Fruit fly (Drosophila melanogaster) S2 (cell line): Measurements from ENCODE around the gene CG15019.

Experiments used
- CG8478 ChIP-seq: fragments of >200 bp; optimal IDR thresholded peaks from 2 replicates; lab custom pipeline; 2018
- CTCF ChIP-seq, 2 experiments: fragments of >200 bp; optimal IDR thresholded peaks; 2 replicates each; lab custom pipeline; 2018

The CG15019 gene

DNA sequence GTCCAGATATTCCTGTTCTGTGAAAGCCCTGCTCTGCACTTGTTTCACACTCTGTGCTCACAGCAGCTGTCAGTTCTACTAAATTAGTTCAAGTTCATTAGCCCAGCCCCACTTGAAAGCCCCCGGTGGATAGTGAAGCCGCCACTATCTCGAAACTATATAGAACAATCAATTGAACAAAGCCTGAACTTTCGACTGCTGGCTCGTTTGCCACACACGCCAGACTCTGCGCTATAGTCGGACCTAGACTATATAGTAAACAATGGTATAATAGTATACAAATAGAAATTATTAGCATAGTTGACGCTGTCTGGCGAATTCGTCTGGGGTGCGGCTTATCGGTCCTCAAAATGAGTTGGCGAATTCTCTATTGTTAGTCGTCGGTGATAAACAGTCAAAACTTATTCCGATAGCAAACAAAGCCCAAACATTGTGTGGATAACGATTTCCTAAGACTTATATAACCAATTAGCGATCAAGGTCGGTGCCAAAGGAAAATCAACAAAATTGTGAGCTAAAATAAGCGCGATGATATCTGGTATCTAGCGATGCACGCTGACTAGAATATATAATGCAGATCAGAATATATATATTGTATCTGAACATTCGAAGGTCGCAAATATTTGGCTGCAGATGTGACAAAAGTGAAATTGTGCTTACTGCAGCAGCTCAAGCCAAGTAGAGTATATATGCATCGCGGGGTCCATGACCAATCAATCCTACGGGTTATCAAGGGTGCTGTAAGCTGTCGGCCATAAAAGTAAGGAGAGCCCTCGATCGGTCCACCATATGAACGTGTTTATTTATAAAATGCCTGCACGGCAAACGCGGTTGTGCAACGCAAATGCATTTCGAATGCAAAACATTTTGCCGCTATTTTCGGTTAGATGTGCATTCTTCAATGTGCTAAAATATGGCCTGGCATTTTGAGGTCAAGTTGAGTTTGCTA is 9.7 kb upstream of the CG15019 start:
- TF ChIP-seq CTCF (optimal IDR thresholded peaks at IDR 0.05; lab: Kevin White, UChicago) (no peak), CG8478 (no peak)

DNA sequence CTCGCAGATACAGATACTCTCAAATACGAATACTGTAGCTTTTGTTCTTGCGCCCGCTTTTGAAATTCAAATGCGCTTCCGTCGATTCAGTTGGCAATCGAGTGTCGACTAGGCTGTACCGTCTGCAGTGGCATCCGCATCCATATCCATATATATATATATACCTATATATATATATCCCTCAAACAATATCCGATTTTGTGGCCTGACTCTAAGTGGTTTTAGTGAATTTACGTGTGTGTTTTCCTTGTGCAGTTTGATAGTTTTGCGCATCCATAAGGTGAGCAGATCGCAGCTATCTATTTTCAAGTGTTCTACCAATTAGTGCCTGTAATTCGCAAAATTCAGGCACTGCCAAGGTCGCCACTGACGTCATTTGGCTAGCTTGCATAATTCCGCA is 8.7 kb upstream of the CG15019 start:
- TF ChIP-seq CG8478 (no peak), CTCF (optimal IDR thresholded peaks at IDR 0.05; lab: Kevin White, UChicago) (no peak)

DNA sequence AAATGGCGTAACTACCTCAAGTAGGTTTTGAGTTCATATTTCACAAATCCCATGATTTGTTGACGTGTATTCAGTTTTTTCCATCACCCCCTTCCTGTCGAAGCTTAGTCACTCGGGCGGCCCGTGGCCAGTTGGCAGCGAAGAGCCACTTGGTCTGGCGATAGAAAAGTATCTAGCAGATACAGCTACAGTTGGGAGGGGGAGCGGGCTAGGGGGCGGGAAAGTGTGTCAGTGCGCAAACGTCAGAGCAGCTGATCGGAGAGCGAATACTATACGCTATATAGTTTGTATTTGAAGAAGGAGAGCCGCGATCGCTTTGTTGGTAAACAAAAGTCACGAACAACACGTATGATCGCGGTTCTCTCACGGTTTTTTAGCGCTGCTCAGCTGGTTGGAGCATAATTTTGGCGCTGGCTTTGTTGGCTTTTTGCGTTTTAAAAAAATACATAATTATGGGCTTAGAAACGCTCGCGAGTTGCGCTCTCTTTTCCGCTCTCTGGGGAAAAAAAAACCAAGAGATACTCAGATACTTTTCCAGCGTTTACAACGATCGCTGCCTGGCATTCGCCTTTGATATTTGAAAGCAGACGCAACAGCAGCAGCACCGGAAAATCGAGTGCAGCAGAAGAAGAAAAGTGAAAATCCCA is 8.1 kb upstream of the CG15019 start:
- TF ChIP-seq CG8478 (no peak), CTCF (optimal IDR thresholded peaks at IDR 0.05; lab: Kevin White, UChicago) (no peak)

DNA sequence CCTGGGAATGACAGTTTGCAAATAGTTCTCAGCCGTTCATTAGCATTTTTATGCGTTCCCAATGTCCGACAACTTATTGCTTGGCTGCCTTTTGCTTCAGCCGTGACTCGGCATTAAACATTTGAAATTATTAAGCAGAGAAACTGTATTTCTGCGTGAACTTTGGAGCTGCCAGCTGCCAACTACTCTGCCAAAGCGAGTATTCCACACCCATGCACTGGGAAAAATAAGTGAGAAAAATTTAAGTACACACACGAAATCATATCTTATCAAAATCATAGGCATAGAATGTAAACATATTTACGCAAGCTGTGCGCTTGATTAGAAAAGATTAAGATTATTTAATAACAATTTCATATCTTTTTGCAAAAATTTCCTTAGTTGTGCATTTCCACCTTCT is 7.1 kb upstream of the CG15019 start:
- TF ChIP-seq CG8478: no peak
- no peak for TF ChIP-seq CTCF (optimal IDR thresholded peaks at IDR 0.05; lab: Kevin White, UChicago)

DNA sequence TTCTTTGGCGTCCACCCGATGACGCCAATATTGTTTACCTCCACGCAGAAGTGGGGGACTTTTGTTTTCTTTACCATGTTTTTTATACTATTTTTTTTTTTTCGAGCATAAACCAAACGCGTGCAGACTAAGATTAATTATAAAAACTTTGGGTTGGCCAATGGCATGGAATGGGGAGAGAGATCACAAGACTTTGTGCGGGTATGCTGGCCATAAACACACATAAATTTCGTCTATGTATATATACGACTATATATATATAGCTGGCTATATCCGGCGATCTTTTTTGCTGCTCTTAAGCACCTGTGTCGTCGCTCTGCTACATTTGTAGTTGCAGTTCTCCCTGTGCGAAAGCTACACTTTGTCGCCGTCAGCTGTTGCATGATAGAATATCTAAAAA is 6.1 kb upstream of the CG15019 start:
- TF ChIP-seq CTCF (optimal IDR thresholded peaks at IDR 0.05; lab: Kevin White, UChicago) (no peak), CG8478 (no peak)

DNA sequence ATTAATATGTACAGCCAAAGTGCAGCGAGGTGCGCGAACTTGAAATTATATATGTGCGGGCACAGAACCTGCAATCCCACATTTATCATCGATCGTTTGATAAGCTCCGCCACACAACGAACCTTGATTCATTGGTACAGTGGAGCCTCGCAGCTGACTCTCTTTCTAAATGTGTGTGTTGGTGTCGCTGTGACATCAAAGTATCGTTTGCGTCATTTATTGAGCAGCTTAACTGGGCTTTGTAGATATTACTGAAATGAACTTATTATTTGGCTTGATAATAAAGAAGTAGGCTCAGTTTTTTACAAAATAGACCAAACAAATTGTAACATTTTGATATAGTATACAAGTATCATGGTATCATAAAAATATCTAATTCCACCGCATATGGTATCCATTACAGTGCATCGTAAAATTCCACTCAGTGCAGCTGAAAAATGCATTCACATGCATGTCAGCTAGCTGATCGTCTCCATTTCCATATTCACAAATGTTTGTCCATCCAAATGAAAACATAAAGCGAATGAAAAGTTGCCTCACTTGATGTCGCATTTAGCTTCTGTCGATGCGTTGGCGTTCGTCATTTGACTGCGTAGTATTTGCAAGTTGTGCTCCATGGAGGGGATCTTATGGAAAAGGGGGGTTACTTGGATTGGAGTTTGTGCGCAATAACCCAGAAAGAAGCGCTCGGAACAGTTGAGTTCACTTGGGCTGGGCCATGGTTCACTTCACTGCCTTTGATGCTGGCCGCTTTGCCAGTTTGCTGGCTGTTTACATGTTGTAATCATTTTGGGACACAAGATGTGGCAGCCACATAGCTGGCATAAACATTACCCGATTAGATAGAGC is 5.4 kb upstream of the CG15019 start:
- TF ChIP-seq CG8478: no peak
- TF ChIP-seq CTCF (optimal IDR thresholded peaks at IDR 0.05; lab: Kevin White, UChicago): no peak

DNA sequence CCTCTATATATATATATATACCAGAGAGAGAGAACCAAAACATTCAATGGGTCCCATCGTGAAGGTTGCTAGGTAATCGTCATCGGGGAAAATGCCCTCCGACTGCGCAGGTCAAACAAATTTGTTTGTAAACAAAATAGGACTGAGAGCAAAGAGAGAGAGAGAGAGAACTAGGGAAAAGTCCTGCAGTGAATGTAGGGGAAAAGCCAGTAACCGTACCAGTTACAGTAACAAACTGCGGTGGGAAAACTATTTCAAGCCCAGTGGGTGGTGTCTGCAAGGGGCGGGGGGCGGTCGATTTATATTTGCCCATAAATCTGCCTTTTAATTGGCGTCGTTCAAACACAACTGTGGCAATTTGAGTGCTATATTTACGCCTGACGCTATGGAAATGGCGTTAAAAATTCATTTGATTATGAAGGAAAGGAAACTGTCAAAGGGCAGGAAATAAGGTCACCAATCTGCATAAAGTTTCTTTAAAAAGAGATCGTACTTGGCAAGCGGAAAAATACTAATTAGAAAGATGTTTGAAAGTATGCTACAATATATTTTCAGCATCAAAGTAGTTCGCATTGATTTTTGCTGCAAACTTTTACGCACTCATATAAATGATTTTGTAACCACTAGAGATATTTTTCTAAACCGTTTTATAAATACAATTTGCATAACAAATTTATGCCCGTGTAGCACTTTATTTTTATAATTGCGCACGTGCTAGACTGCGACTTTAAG is 4.2 kb upstream of the CG15019 start:
- TF ChIP-seq CG8478: no peak
- no peak for TF ChIP-seq CTCF (optimal IDR thresholded peaks at IDR 0.05; lab: Kevin White, UChicago)

DNA sequence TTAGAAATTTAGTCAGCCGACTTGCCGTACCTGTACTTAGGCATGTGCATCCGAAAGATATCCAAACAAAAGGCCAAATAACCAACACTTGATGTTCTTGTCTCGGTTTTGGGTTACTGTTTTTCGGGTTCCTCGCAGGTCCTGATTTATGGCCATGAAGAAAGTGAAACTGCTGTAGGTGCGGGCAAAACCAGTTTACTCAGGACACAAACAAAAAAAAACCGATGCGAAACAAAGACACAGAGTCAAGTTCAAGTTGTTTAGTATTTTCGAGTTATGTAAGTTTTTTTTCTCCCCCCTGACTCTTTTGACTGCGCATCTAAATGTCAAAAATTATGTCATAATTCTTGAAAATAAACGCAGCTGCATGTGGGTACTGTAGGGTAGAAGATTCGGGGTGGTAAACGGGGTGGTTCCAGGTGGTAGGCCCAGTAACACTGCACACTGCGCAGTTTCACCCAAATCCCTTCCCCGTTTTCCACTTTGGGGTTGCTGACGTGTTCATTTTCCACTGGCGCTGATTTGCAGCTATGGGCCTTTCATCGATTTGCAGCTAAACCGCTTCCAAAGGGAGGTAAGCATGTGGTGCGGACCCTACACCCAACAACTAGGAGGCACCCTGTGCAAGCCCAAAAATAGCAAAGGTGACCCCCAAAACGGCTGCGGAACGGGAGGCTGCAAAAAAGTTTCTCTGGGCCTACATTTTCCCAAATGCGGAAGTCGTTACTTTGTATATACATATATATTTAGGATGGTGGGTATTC is 3.5 kb upstream of the CG15019 start:
- no peak for TF ChIP-seq CTCF (optimal IDR thresholded peaks at IDR 0.05; lab: Kevin White, UChicago)
- TF ChIP-seq CG8478: no peak

DNA sequence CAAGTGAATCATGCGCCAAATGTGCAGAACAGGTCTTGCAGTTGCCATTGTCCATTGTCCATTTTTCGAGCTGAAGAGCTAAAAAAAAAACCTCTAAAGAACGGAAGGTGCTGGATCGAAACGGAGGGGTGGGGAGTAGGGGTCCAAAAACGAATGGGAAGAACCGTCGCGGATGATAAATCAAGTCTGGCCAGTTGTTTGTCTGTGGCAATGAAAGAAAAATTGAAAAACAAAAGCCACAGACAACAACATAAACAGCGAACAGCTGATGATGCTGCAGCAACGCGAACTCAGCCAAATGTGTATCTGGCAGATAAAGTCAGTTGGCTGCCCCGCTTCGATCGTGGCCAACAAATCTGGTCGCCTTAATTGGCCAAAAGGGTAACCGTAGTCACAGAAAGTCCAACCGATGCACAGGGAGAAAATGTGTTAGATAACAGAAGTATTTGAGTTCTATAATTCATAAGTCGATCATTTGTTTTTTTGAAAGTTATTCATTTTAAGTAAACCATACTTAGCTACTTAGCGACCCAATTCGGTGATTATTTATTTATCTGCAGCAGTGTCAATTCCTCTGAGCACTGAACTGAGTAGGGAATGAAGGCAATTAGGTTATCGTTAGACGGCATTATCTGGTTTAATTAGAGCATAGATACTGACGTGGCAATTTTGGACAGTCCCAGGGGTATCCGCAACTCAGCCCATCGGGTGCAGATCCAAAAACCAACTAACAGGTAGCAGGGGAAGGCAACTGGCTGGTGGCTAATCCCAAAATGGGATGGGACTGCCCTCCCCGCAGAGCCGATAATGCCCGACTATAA is 2.7 kb upstream of the CG15019 start:
- TF ChIP-seq CTCF (optimal IDR thresholded peaks at IDR 0.05; lab: Kevin White, UChicago) (no peak), CG8478 (no peak)

DNA sequence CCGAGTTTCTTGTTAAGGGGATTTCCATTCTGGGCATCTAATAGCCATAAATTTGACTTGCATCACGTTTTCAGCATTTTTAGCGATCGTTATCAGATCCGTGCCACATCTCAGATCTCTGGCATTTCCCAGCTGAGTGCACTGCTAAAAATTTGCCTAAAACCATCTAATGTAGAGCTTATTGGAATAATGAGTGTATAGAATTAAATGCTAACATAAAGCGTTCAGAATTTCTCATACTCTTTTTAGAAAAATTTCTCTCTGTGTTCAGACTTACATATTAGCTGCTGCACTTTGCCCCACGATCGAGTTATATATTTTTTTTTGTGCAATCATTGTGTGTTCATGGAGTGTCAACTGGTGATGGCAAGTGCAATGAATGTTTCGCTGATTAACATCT is 1.9 kb upstream of the CG15019 start:
- TF ChIP-seq CG8478: no peak

DNA sequence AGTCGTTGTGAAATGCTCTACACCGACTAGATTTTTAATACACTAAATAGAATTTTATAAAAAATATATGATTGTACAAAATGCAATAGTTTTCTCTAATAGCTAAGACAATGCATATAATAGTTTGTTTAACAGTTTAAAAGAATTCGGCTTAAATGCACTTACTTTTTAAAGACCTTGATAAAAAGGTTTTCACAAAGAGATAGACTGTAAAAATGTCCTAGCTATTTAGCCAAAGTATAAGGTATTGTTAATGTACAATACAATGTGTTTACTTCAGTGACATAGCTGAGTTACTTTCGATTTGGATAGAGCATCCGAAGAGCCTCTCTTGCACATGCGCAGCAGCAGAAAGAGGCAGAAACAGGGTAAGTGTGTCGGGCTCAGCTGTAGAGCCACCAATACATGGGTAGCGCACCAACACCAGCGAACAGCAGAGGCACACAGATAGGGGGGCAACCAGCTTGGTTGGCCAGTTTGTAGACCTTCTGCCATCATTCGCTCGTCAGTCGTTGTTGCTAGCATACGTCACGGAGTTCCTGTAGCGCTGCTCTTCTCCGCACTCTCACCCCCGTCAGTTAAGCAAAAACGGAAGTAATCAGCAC is 896 bp upstream of the CG15019 start, which contains the start of gene TP53INP:
Gene TP53INP, plus strand, starts transcription at position 291 of the 605 bp plus-strand sequence.
- TF ChIP-seq CTCF (optimal IDR thresholded peaks at IDR 0.05; lab: Kevin White, UChicago) (no peak), CG8478 (no peak)

DNA sequence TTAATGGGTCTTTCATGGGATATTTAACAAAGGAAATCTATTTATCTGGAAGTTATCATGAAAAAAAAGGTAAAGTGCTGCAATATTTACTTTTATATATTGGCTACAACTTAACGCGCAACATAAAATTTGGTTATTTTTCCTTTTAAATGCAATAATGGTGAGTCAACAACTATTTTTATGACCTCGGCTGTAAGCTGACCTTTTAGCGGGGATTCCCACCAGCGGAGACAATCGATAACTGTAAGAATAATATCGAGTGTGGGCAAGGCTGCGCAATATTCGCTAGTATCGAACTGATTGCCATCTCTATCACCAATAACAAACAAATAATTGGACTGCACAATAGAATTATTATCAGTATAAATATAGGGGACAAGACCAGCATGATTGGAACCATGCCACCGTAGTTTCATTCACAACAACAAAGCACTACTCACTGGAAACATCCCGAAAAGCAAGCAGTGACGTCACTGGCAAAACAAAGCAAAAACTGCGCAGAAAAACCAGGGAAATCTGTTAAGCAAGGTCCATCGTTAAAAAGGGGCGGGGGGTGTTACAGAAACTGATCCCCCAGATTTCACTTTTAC is 2.6 kb downstream of the CG15019 start, which contains the start of gene Syx17:
Gene Syx17, plus strand, starts transcription at position 308 of the 590 bp plus-strand sequence.
- no peak for TF ChIP-seq CG8478

DNA sequence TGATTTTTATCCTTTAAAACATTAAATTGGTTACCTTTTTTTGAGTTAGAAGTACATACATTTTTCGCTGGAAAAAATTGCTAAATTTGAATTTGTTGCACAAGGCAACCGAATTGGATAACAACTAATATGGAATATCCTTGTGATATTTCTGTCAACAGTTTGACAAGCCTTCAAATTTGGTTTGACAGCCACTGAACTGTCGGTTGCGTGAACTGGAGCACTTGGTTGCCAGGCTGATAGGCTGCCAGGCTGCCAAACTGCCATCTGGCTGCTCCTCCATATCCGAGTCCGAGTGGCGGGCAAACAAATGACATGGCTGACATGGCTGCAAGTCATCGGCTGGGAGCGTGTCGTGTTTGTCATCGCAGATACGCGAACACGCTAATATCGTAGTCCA is 4.6 kb downstream of the CG15019 start:
- TF ChIP-seq CTCF (optimal IDR thresholded peaks at IDR 0.05; lab: Kevin White, UChicago) (no peak), CG8478 (no peak)
